Worm (Caenorhabditis elegans) whole organism, late embryonic: ENCODE measurements around the gene srx-125.

Experiments
- ama-1 ChIP-seq: fragments of 150-350 bp; optimal IDR thresholded peaks from 2 replicates; lab custom pipeline; 2014
- nhr-11 ChIP-seq: fragments of 150-350 bp; optimal IDR thresholded peaks from 2 replicates; lab custom pipeline; 2014; ENCODE audit warnings: missing biosample characterization, missing genetic modification characterization

DNA sequence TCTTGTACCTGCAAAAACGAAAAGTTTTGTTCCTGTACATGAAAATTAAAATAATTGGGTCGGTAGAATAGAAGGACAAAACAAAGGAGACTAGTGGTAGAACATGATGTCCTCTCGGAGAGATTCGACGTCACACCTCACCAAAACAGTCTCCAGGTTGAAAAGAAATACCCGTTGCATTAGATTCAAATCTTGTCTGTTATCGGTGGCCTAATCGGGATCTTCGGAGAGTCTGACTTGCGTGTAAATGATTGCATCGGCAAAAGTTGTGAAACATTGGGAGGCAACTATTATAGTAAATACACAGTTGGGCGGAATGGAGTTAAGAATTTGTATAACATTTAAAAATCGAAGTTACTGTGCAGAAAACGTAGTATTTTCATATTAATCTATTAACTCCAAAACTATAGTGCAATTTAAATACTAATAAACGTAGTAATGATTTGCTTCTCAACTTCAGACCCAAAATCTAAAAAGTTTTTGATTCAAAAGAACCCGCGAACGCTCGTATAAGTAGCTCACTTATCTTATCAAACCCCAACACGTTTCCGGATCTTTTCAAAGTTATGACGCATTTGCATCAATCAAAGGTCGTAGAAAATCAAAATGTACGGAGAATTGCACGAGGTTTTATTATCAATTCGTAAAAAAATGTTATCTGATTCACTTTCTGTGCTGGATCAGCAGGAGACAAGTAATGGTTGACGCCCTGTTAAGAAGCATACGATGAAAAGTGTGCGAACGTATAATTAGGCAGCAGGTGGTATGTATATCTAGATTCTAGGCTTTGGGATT is 33.5 kb upstream of the srx-125 start, which contains the start of gene nhr-168:
- no peak for TF ChIP-seq nhr-11
- no peak for TF ChIP-seq ama-1
